Fruit fly (Drosophila melanogaster) whole organism, embryonic: Measurements from ENCODE around the gene CG44261.

Experiments
- CG14441 ChIP-seq: fragments of 200-800 bp; sonication (Bioruptor generic); IDR thresholded peaks from 2 replicates; pipeline ENCODE4 v1.3.6; 2022; ENCODE audit warnings: missing biosample characterization, missing genetic modification characterization
- CG1529 ChIP-seq: fragments of 200-800 bp; sonication (Bioruptor generic); optimal IDR thresholded peaks from 3 replicates; lab custom pipeline; 2018; ENCODE audit warnings: missing biosample characterization, missing genetic modification characterization
- CG4617 ChIP-seq: fragments of 200-800 bp; sonication (Bioruptor generic); optimal IDR thresholded peaks from 3 replicates; lab custom pipeline; 2016; ENCODE audit warnings: missing biosample characterization, missing genetic modification characterization, borderline replicate concordance
- ac ChIP-seq: fragments of 200-800 bp; sonication (Bioruptor generic); optimal IDR thresholded peaks from 3 replicates; lab custom pipeline; 2017; ENCODE audit warnings: missing biosample characterization, mild to moderate bottlenecking, missing genetic modification characterization
- pb ChIP-seq: fragments of 200-800 bp; sonication (Bioruptor generic); optimal IDR thresholded peaks from 3 replicates; lab custom pipeline; 2016; ENCODE audit warnings: missing biosample characterization, missing genetic modification characterization

DNA sequence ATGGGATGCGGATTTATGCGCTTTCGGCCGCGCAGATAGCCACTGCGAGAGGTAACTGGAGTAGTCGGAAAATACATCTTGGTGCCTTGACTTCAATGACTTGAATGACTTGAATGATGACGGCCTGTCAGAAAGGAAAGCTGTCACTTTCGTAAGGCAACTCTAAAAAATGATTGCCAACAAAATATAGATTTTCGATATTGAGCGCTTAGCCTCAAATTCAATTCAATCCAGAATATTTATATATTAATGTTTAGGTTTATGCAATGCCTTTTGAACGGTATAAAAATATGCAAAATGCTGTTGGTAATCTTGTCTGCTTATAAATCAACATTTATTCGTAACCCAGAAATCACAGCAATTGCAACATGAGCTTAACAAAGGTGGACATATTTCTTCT is at the start of gene CG44261:
- TF ChIP-seq ac (GFP tag; lab: Kevin White, UChicago) = no peak
- no peak for TF ChIP-seq pb (GFP tag; lab: Kevin White, UChicago)
- no peak for TF ChIP-seq CG1529 (GFP tag; lab: Kevin White, UChicago)
- no peak for TF ChIP-seq CG4617 (GFP tag; lab: Kevin White, UChicago)
- TF ChIP-seq CG14441 (GFP tag; lab: Robert Waterston, UW) = no peak
